Fruit fly (Drosophila melanogaster) whole organism, wandering third instar larva: ENCODE data around the gene Sgs5.

Experiments used
- Abd-B ChIP-seq: fragments of >200 bp; optimal IDR thresholded peaks from 2 replicates; lab custom pipeline; 2017; ENCODE audit warnings: missing biosample characterization, missing genetic modification characterization
- CG32264 ChIP-seq: fragments of 200-800 bp; sonication (Bioruptor generic); optimal IDR thresholded peaks from 2 replicates; lab custom pipeline; 2016; ENCODE audit warnings: missing biosample characterization, missing genetic modification characterization
- CG9705 ChIP-seq: fragments of 200-800 bp; sonication (Bioruptor generic); optimal IDR thresholded peaks from 2 replicates; lab custom pipeline; 2018; ENCODE audit warnings: missing biosample characterization, mild to moderate bottlenecking, missing genetic modification characterization
- CrebA ChIP-seq: fragments of 200-800 bp; sonication (Bioruptor generic); optimal IDR thresholded peaks from 2 replicates; lab custom pipeline; 2016; ENCODE audit warnings: missing biosample characterization, mild to moderate bottlenecking, missing genetic modification characterization, borderline replicate concordance
- Dfd ChIP-seq: fragments of >200 bp; optimal IDR thresholded peaks from 2 replicates; lab custom pipeline; 2017; ENCODE audit warnings: missing biosample characterization, missing genetic modification characterization
- Dif ChIP-seq: fragments of 200-275, 200-300 bp; sonication (Bioruptor generic); optimal IDR thresholded peaks from 2 replicates; lab custom pipeline; 2018; ENCODE audit warnings: missing biosample characterization, missing genetic modification characterization; ENCODE audit not compliant: partially characterized antibody
- GATAd ChIP-seq: sonication (Bioruptor generic); optimal IDR thresholded peaks from 2 replicates; lab custom pipeline; 2016; ENCODE audit warnings: missing biosample characterization, missing genetic modification characterization
- HLH106 ChIP-seq: fragments of 200-800 bp; optimal IDR thresholded peaks from 3 replicates; lab custom pipeline; 2019; ENCODE audit warnings: missing biosample characterization, mild to moderate bottlenecking, missing genetic modification characterization, moderate library complexity
- Hnf4 ChIP-seq: fragments of 200-800 bp; sonication (Bioruptor generic); optimal IDR thresholded peaks from 2 replicates; lab custom pipeline; 2016; ENCODE audit warnings: missing biosample characterization, mild to moderate bottlenecking, missing genetic modification characterization
- Hr83 ChIP-seq: fragments of 200-300 bp; sonication (Bioruptor generic); optimal IDR thresholded peaks from 2 replicates; lab custom pipeline; 2016; ENCODE audit warnings: missing biosample characterization, mild to moderate bottlenecking, missing genetic modification characterization, moderate library complexity; ENCODE audit not compliant: poor library complexity, severe bottlenecking
- Jra ChIP-seq: sonication (Bioruptor generic); optimal IDR thresholded peaks from 2 replicates; lab custom pipeline; 2016; ENCODE audit warnings: missing biosample characterization, missing genetic modification characterization
- Myc ChIP-seq: fragments of >200 bp; optimal IDR thresholded peaks from 2 replicates; lab custom pipeline; 2017
- N ChIP-seq: fragments of >200 bp; optimal IDR thresholded peaks from 2 replicates; lab custom pipeline; 2018; ENCODE audit warnings: missing biosample characterization, missing external identifiers, missing genetic modification characterization
- OdsH ChIP-seq: fragments of 200-800 bp; sonication (Bioruptor generic); optimal IDR thresholded peaks from 2 replicates; lab custom pipeline; 2016; ENCODE audit warnings: missing biosample characterization, mild to moderate bottlenecking, missing genetic modification characterization
- Sp1 ChIP-seq: fragments of 200-800 bp; sonication (Bioruptor generic); optimal IDR thresholded peaks from 3 replicates; lab custom pipeline; 2019; ENCODE audit warnings: missing biosample characterization, mild to moderate bottlenecking, missing genetic modification characterization, moderate library complexity
- Vsx2 ChIP-seq: fragments of 200-300, 225-300 bp; sonication (Bioruptor generic); optimal IDR thresholded peaks from 2 replicates; lab custom pipeline; 2018; ENCODE audit warnings: missing biosample characterization, missing genetic modification characterization; ENCODE audit not compliant: partially characterized antibody
- br ChIP-seq: fragments of 200-800 bp; sonication (Bioruptor generic); optimal IDR thresholded peaks from 2 replicates; lab custom pipeline; 2016; ENCODE audit warnings: missing biosample characterization, missing genetic modification characterization
- brk ChIP-seq: fragments of 200-800 bp; sonication (Bioruptor generic); optimal IDR thresholded peaks from 2 replicates; lab custom pipeline; 2016; ENCODE audit warnings: missing biosample characterization, mild to moderate bottlenecking, missing genetic modification characterization
- dl ChIP-seq, 2 experiments: fragments of 175-275, 200-275 bp in 1 of 2; fragments of 200-275 bp in 1 of 2; sonication (Bioruptor generic); optimal IDR thresholded peaks; lab custom pipeline; 2018; ENCODE audit warnings: mild to moderate bottlenecking in 2 of 2, missing biosample characterization in 2 of 2, missing genetic modification characterization in 2 of 2, moderate library complexity in 2 of 2; ENCODE audit not compliant: partially characterized antibody in 2 of 2, insufficient read depth in 1 of 2
- ey ChIP-seq: fragments of 200-800 bp; sonication (Bioruptor generic); optimal IDR thresholded peaks from 2 replicates; lab custom pipeline; 2016; ENCODE audit warnings: missing biosample characterization, missing genetic modification characterization
- foxo ChIP-seq, 2 experiments: fragments of 200-800 bp; sonication (Bioruptor generic); optimal IDR thresholded peaks; 2 replicates in 1 of 2; 3 replicates in 1 of 2; lab custom pipeline; 2016 to 2017; ENCODE audit warnings: missing biosample characterization in 2 of 2, missing genetic modification characterization in 2 of 2
- fru ChIP-seq: fragments of 200-800 bp; sonication (Bioruptor generic); optimal IDR thresholded peaks from 3 replicates; lab custom pipeline; 2016; ENCODE audit warnings: missing biosample characterization, mild to moderate bottlenecking, missing genetic modification characterization
- h ChIP-seq: fragments of 200-800 bp; sonication (Bioruptor generic); optimal IDR thresholded peaks from 3 replicates; lab custom pipeline; 2016; ENCODE audit warnings: missing biosample characterization, mild to moderate bottlenecking, missing genetic modification characterization
- jim ChIP-seq: fragments of 175-275, 200-325 bp; sonication (Bioruptor generic); optimal IDR thresholded peaks from 2 replicates; lab custom pipeline; 2016; ENCODE audit warnings: missing biosample characterization, mild to moderate bottlenecking, missing genetic modification characterization
- lola ChIP-seq: fragments of >200 bp; optimal IDR thresholded peaks from 2 replicates; lab custom pipeline; 2017; ENCODE audit warnings: missing biosample characterization, missing genetic modification characterization
- pan ChIP-seq: fragments of >200 bp; optimal IDR thresholded peaks from 2 replicates; lab custom pipeline; 2017
- psq ChIP-seq: fragments of 200-800 bp; sonication (Bioruptor generic); optimal IDR thresholded peaks from 3 replicates; lab custom pipeline; 2017; ENCODE audit warnings: missing biosample characterization, mild to moderate bottlenecking, missing genetic modification characterization, moderate library complexity
- rgr ChIP-seq: fragments of 200-800 bp; sonication (Bioruptor generic); optimal IDR thresholded peaks from 3 replicates; lab custom pipeline; 2016; ENCODE audit warnings: missing biosample characterization, mild to moderate bottlenecking, missing genetic modification characterization
- sage ChIP-seq: fragments of 200-800 bp; sonication (Bioruptor generic); optimal IDR thresholded peaks from 2 replicates; lab custom pipeline; 2016; ENCODE audit warnings: missing biosample characterization, mild to moderate bottlenecking, missing genetic modification characterization
- sv ChIP-seq: fragments of 200-800 bp; sonication (Bioruptor generic); optimal IDR thresholded peaks from 3 replicates; lab custom pipeline; 2016; ENCODE audit warnings: missing biosample characterization, missing genetic modification characterization
- tai ChIP-seq: sonication (Bioruptor generic); optimal IDR thresholded peaks from 2 replicates; lab custom pipeline; 2016; ENCODE audit warnings: missing biosample characterization, missing genetic modification characterization
- usp ChIP-seq: fragments of >200 bp; optimal IDR thresholded peaks from 2 replicates; lab custom pipeline; 2017; ENCODE audit warnings: missing biosample characterization, missing genetic modification characterization
- woc ChIP-seq: sonication (Bioruptor generic); optimal IDR thresholded peaks from 2 replicates; lab custom pipeline; 2016; ENCODE audit warnings: missing biosample characterization, mild to moderate bottlenecking, missing genetic modification characterization

The Sgs5 gene

DNA sequence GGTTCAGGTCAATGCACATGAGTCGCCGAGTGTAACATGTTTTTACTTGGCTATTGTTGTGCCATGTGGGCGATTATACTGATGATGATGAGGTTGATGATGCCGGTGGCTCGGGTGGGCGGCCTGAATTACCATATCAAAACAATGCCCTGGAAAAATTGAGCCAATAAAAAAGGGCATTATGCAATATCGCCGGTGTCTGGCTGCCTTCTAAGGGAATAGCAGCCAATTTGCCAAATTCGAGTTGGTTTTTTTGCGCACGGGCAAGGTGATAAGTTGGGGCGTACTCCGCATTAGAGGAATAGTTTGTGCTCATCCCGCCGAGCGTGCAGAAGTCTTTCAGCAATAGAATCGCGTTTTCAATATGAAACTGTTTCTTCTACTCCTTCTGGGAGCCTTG is 13.9 kb downstream of the Sgs5 start, which contains the start of gene CG14329:
TSS of gene CG14329 (plus strand) at position 301 of the 400 bp plus-strand sequence.
- TF ChIP-seq fru (no peak), h (GFP tag; lab: Kevin White, UChicago) (no peak), psq (no peak), brk (no peak), pan (lab: Kevin White, UChicago) (no peak), tai (GFP tag; lab: Kevin White, UChicago) (no peak), Dif (GFP tag; lab: Kevin White, UChicago) (no peak), jim (GFP tag; lab: Kevin White, UChicago) (no peak), dl (GFP tag; optimal IDR thresholded peaks at IDR 0.05; lab: Kevin White, UChicago; ENCODE audit: insufficient read depth in 1 of 2, partially characterized antibody in 2 of 2) (no peak), sage (GFP tag; lab: Kevin White, UChicago) (no peak), woc (GFP tag; lab: Kevin White, UChicago) (no peak), Hr83 (GFP tag; lab: Kevin White, UChicago) (no peak)

- TF ChIP-seq ey (GFP tag; lab: Kevin White, UChicago) (no peak), Myc (no peak), pan (lab: Kevin White, UChicago) (no peak), fru (no peak), N (GFP tag; lab: Kevin White, UChicago) (no peak), Hnf4 (GFP tag; lab: Kevin White, UChicago) (no peak), Sp1 (GFP tag; lab: Kevin White, UChicago) (no peak), sv (GFP tag; lab: Kevin White, UChicago) (no peak), CG32264 (GFP tag; lab: Kevin White, UChicago) (no peak), Hr83 (GFP tag; lab: Kevin White, UChicago) (no peak), lola (no peak), rgr (GFP tag; lab: Kevin White, UChicago) (no peak), CrebA (GFP tag; lab: Kevin White, UChicago) (no peak), CG9705 (GFP tag; lab: Kevin White, UChicago) (no peak)
These were observed 16.2 kb downstream of the Sgs5 start, which contains the start of gene Edg91 for dm6 chr3R:17611411-17611810. TSS of gene Edg91 (minus strand) at chr3R:17611511.

DNA sequence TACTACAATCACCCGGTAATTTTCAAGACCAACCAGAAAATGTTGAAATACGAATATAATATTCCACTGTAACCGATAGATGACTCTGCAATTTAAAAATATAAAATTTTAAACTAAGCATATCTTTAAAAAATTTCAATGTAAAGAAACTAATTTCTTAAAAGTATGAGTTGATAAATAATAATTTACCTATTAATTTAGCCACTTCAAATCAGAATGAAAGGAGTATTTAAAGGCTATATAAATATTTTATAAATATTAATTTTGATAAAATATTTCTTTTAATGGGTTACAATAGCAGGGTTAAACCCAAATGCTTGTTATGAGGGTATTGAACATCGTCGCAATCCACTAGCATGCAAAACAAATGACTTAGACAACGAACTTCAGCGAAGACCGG is 16.7 kb downstream of the Sgs5 start:
- TF ChIP-seq rgr (GFP tag; lab: Kevin White, UChicago) (no peak), Dif (GFP tag; lab: Kevin White, UChicago) (no peak), jim (GFP tag; lab: Kevin White, UChicago) (no peak), dl (GFP tag; optimal IDR thresholded peaks at IDR 0.05; lab: Kevin White, UChicago; ENCODE audit: insufficient read depth in 1 of 2, partially characterized antibody in 2 of 2) (no peak), OdsH (no peak), fru (no peak), br (GFP tag; lab: Kevin White, UChicago) (no peak), Dfd (GFP tag; lab: Kevin White, UChicago) (no peak), Abd-B (GFP tag; lab: Kevin White, UChicago) (no peak), CG32264 (GFP tag; lab: Kevin White, UChicago) (no peak), Jra (GFP tag; lab: Kevin White, UChicago) (no peak), sage (GFP tag; lab: Kevin White, UChicago) (no peak)
- TF ChIP-seq, all 38 proteins: peak for 0

- TF ChIP-seq Vsx2 (no peak), Sp1 (GFP tag; lab: Kevin White, UChicago) (no peak), usp (GFP tag; lab: Kevin White, UChicago) (no peak), foxo (GFP tag; optimal IDR thresholded peaks at IDR 0.05; lab: Kevin White, UChicago) (no peak), Hr83 (GFP tag; lab: Kevin White, UChicago) (no peak), GATAd (GFP tag; lab: Kevin White, UChicago) (no peak), HLH106 (tag; lab: Kevin White, UChicago) (no peak), Myc (no peak)
- TF ChIP-seq, all 38 proteins: peak for 0
These were observed 17.4 kb downstream of the Sgs5 start, which contains the start of gene CG34281 for dm6 chr3R:17612587-17612986. TSS of gene CG34281 (plus strand) at chr3R:17612887.
